Worm (Caenorhabditis elegans) whole organism, young adult: Measurements from ENCODE around the gene T26H8.5.

Source experiments
- F10E7.11 ChIP-seq: sonication (generic microtip); optimal IDR thresholded peaks from 2 replicates; lab custom pipeline; 2017; ENCODE audit warnings: mild to moderate bottlenecking, missing genetic modification characterization, moderate library complexity, missing compliant biosample characterization
- F22D6.2 ChIP-seq: sonication (generic microtip); optimal IDR thresholded peaks from 2 replicates; lab custom pipeline; 2016; ENCODE audit warnings: mild to moderate bottlenecking, missing genetic modification characterization, missing compliant biosample characterization
- F33H1.4 ChIP-seq: fragments of 200-800 bp; sonication (Bioruptor generic); IDR thresholded peaks from 2 replicates; pipeline ENCODE4 v1.3.6; 2022; ENCODE audit warnings: missing genetic modification reagents, missing genetic modification characterization, missing compliant biosample characterization
- F37B4.10 ChIP-seq: fragments of 200-800 bp; sonication (Bioruptor generic); IDR thresholded peaks from 2 replicates; pipeline ENCODE4 v1.3.6; 2022; ENCODE audit warnings: missing genetic modification characterization, missing compliant biosample characterization
- F52B5.7 ChIP-seq: sonication (generic microtip); optimal IDR thresholded peaks from 2 replicates; lab custom pipeline; 2016; ENCODE audit warnings: mild to moderate bottlenecking, missing genetic modification characterization, missing compliant biosample characterization
- Y53F4B.3 ChIP-seq: fragments of 200-800 bp; sonication (Bioruptor generic); IDR thresholded peaks from 2 replicates; pipeline ENCODE4 v1.3.6; 2022; ENCODE audit warnings: missing genetic modification reagents, missing genetic modification characterization, missing compliant biosample characterization
- akir-1 ChIP-seq: fragments of 200-800 bp; sonication (Bioruptor generic); optimal IDR thresholded peaks from 2 replicates; lab custom pipeline; 2018; ENCODE audit warnings: mild to moderate bottlenecking, missing genetic modification characterization, moderate library complexity, missing compliant biosample characterization
- aptf-2 ChIP-seq: fragments of 200-800 bp; sonication (Bioruptor generic); conservative IDR thresholded peaks from 2 replicates; pipeline ENCODE4 v1.3.6; 2022; ENCODE audit warnings: missing genetic modification reagents, missing genetic modification characterization, missing compliant biosample characterization
- aptf-3 ChIP-seq: fragments of 200-800 bp; sonication (Bioruptor generic); IDR thresholded peaks from 2 replicates; pipeline ENCODE4 v1.3.6; 2022; ENCODE audit warnings: missing genetic modification characterization, missing compliant biosample characterization
- atf-7 ChIP-seq: sonication (generic microtip); optimal IDR thresholded peaks from 2 replicates; lab custom pipeline; 2017; ENCODE audit warnings: mild to moderate bottlenecking, missing genetic modification characterization, missing compliant biosample characterization
- athp-1 ChIP-seq: sonication (generic microtip); optimal IDR thresholded peaks from 2 replicates; lab custom pipeline; 2017; ENCODE audit warnings: mild to moderate bottlenecking, missing genetic modification characterization, missing compliant biosample characterization
- attf-3 ChIP-seq: fragments of 200-800 bp; sonication (Bioruptor generic); conservative IDR thresholded peaks from 2 replicates; pipeline ENCODE4 v1.3.6; 2022; ENCODE audit warnings: missing genetic modification reagents, missing genetic modification characterization, missing compliant biosample characterization
- bed-1 ChIP-seq: fragments of 200-800 bp; sonication (Bioruptor generic); IDR thresholded peaks from 2 replicates; pipeline ENCODE4 v1.3.6; 2022; ENCODE audit warnings: missing genetic modification reagents, missing genetic modification characterization, missing compliant biosample characterization
- ceh-100 ChIP-seq: fragments of 200-800 bp; sonication (Bioruptor generic); IDR thresholded peaks from 2 replicates; pipeline ENCODE4 v1.3.6; 2022; ENCODE audit warnings: missing genetic modification reagents, missing genetic modification characterization, missing compliant biosample characterization
- ceh-40 ChIP-seq: fragments of 200-800 bp; sonication (Bioruptor generic); IDR thresholded peaks from 2 replicates; pipeline ENCODE4 v1.3.6; 2022; ENCODE audit warnings: missing genetic modification characterization, missing compliant biosample characterization
- ceh-79 ChIP-seq: sonication (generic microtip); optimal IDR thresholded peaks from 2 replicates; lab custom pipeline; 2017; ENCODE audit warnings: mild to moderate bottlenecking, missing genetic modification characterization, missing compliant biosample characterization
- ceh-91 ChIP-seq: fragments of 200-800 bp; sonication (Bioruptor generic); IDR thresholded peaks from 2 replicates; pipeline ENCODE4 v1.3.6; 2022; ENCODE audit warnings: missing genetic modification reagents, missing genetic modification characterization, missing compliant biosample characterization
- dox-1 ChIP-seq: fragments of 200-800 bp; sonication (Bioruptor generic); IDR thresholded peaks from 2 replicates; pipeline ENCODE4 v1.3.6; 2022; ENCODE audit warnings: missing genetic modification reagents, missing genetic modification characterization, missing compliant biosample characterization
- egl-44 ChIP-seq: fragments of 200-800 bp; sonication (Bioruptor generic); IDR thresholded peaks from 2 replicates; pipeline ENCODE4 v1.3.6; 2022; ENCODE audit warnings: missing genetic modification reagents, missing genetic modification characterization, missing compliant biosample characterization
- egrh-3 ChIP-seq: fragments of 200-800 bp; sonication (Bioruptor generic); IDR thresholded peaks from 2 replicates; pipeline ENCODE4 v1.3.6; 2022; ENCODE audit warnings: missing genetic modification reagents, missing genetic modification characterization, missing compliant biosample characterization
- ets-4 ChIP-seq: fragments of 200-800 bp; sonication (Bioruptor generic); optimal IDR thresholded peaks from 2 replicates; lab custom pipeline; 2018; ENCODE audit warnings: mild to moderate bottlenecking, missing genetic modification characterization, missing compliant biosample characterization
- fkh-3 ChIP-seq: sonication (generic microtip); optimal IDR thresholded peaks from 2 replicates; lab custom pipeline; 2016; ENCODE audit warnings: mild to moderate bottlenecking, missing genetic modification characterization, missing compliant biosample characterization
- hlh-12 ChIP-seq: sonication (generic microtip); optimal IDR thresholded peaks from 2 replicates; lab custom pipeline; 2016; ENCODE audit warnings: missing genetic modification characterization, missing compliant biosample characterization
- hlh-26 ChIP-seq: fragments of 200-800 bp; sonication (Bioruptor generic); conservative IDR thresholded peaks from 2 replicates; pipeline ENCODE4 v1.3.6; 2022; ENCODE audit warnings: missing genetic modification reagents, missing genetic modification characterization, missing compliant biosample characterization
- hsf-1 ChIP-seq: fragments of 200-800 bp; sonication (Bioruptor generic); IDR thresholded peaks from 2 replicates; pipeline ENCODE4 v1.3.6; 2022; ENCODE audit warnings: missing genetic modification reagents, missing genetic modification characterization, missing compliant biosample characterization
- lin-35 ChIP-seq, 3 experiments: fragments of 150-350 bp in 2 of 3; sonication (generic microtip) in 1 of 3; optimal IDR thresholded peaks; 2 replicates each; lab custom pipeline; 2014 to 2018; ENCODE audit warnings: missing biosample characterization in 3 of 3, missing genetic modification characterization in 3 of 3, missing genetic modification reagents in 3 of 3
- lin-40 ChIP-seq: sonication (generic microtip); optimal IDR thresholded peaks from 2 replicates; lab custom pipeline; 2016; ENCODE audit warnings: missing genetic modification characterization, mild to moderate bottlenecking, missing compliant biosample characterization, missing genotype, missing genetic modification reagents
- lsy-27 ChIP-seq: sonication (generic microtip); optimal IDR thresholded peaks from 2 replicates; lab custom pipeline; 2017; ENCODE audit warnings: missing genetic modification characterization, mild to moderate bottlenecking, missing compliant biosample characterization, antibody characterized with exemption, missing genotype, borderline replicate concordance; ENCODE audit not compliant: insufficient read depth
- madf-10 ChIP-seq: sonication (generic microtip); optimal IDR thresholded peaks from 2 replicates; lab custom pipeline; 2016; ENCODE audit warnings: mild to moderate bottlenecking, missing genetic modification characterization, missing compliant biosample characterization
- madf-6 ChIP-seq: fragments of 200-800 bp; sonication (Bioruptor generic); IDR thresholded peaks from 2 replicates; pipeline ENCODE4 v1.3.6; 2022; ENCODE audit warnings: missing genetic modification reagents, missing genetic modification characterization, missing compliant biosample characterization
- nhr-80 ChIP-seq: sonication (generic microtip); optimal IDR thresholded peaks from 2 replicates; lab custom pipeline; 2016; ENCODE audit warnings: missing genetic modification characterization, missing compliant biosample characterization
- pha-4 ChIP-seq: fragments of 150-350 bp; sonication (generic microtip); optimal IDR thresholded peaks from 2 replicates; lab custom pipeline; 2014; ENCODE audit warnings: missing biosample characterization, missing genetic modification reagents, missing genetic modification characterization
- snpc-1.1 ChIP-seq: sonication (generic microtip); optimal IDR thresholded peaks from 2 replicates; lab custom pipeline; 2017; ENCODE audit warnings: missing genetic modification characterization, mild to moderate bottlenecking, missing compliant biosample characterization, antibody characterized with exemption, moderate library complexity, missing genotype, missing genetic modification reagents; ENCODE audit not compliant: insufficient read depth
- snpc-1.3 ChIP-seq: sonication (generic microtip); optimal IDR thresholded peaks from 2 replicates; lab custom pipeline; 2017; ENCODE audit warnings: missing genetic modification characterization, mild to moderate bottlenecking, missing compliant biosample characterization, antibody characterized with exemption, moderate library complexity, missing genotype, missing genetic modification reagents; ENCODE audit not compliant: insufficient read depth
- somi-1 ChIP-seq: fragments of 200-800 bp; sonication (Bioruptor generic); optimal IDR thresholded peaks from 2 replicates; lab custom pipeline; 2018; ENCODE audit warnings: mild to moderate bottlenecking, missing genetic modification characterization, missing compliant biosample characterization
- tlf-1 ChIP-seq: fragments of 200-800 bp; sonication (Bioruptor generic); optimal IDR thresholded peaks from 2 replicates; lab custom pipeline; 2018; ENCODE audit warnings: mild to moderate bottlenecking, missing genetic modification characterization, missing compliant biosample characterization
- unc-130 ChIP-seq: sonication (generic microtip); optimal IDR thresholded peaks from 2 replicates; lab custom pipeline; 2016; ENCODE audit warnings: missing genetic modification reagents, missing genetic modification characterization, missing compliant biosample characterization
- xnd-1 ChIP-seq: sonication (generic microtip); optimal IDR thresholded peaks from 2 replicates; lab custom pipeline; 2016; ENCODE audit warnings: missing genotype, missing genetic modification reagents, missing genetic modification characterization, missing compliant biosample characterization
- ztf-22 ChIP-seq: fragments of 200-800 bp; sonication (Bioruptor generic); optimal IDR thresholded peaks from 2 replicates; lab custom pipeline; 2018; ENCODE audit warnings: mild to moderate bottlenecking, missing genetic modification characterization, moderate library complexity, missing compliant biosample characterization
- ztf-26 ChIP-seq: sonication (generic microtip); optimal IDR thresholded peaks from 2 replicates; lab custom pipeline; 2017; ENCODE audit warnings: missing genetic modification characterization, missing compliant biosample characterization

Gene T26H8.5

DNA sequence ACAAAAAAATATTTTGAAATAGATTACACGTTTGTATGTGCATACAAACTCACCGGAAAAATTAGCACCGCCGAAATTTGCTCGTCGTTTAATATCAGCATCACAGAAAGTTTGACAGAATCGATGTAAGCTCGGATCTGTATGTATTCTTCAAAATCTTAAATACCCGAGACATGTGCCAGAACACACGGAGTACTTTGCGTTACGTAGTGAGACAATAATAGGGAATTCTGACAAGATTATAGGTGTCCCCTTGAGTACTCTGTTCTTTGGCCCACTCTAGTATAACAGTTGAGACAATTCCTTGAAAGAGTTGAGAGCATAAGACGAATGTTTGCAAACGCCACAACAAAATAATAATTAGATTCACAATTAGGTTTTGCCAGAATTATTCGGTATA lies 1.8 kb downstream of the T26H8.5 start, which contains the start of gene srx-48:
TSS of gene srx-48 (minus strand) at position 101 of the 400 bp plus-strand sequence.
- TF ChIP-seq F10E7.11 (tag; lab: Kevin White, UChicago) = no peak
- TF ChIP-seq F37B4.10 (GFP tag; lab: Robert Waterston, UW) = no peak
- TF ChIP-seq athp-1 (tag; lab: Kevin White, UChicago) = no peak
- no peak for TF ChIP-seq aptf-2
- TF ChIP-seq snpc-1.3 = no peak
- no peak for TF ChIP-seq bed-1 (GFP tag; lab: Robert Waterston, UW)
- TF ChIP-seq pha-4 (tag; lab: Kevin White, UChicago) = no peak
- no peak for TF ChIP-seq atf-7
- no peak for TF ChIP-seq akir-1
- no peak for TF ChIP-seq ceh-79 (tag; lab: Kevin White, UChicago)
- no peak for TF ChIP-seq lin-40 (tag; lab: Kevin White, UChicago)
- TF ChIP-seq ceh-91 = no peak
- no peak for TF ChIP-seq F52B5.7 (tag; lab: Kevin White, UChicago)
- no peak for TF ChIP-seq xnd-1 (tag; lab: Kevin White, UChicago)
- TF ChIP-seq hlh-12 (tag; lab: Kevin White, UChicago) = no peak
- no peak for TF ChIP-seq fkh-3 (tag; lab: Kevin White, UChicago)
- no peak for TF ChIP-seq F22D6.2 (tag; lab: Kevin White, UChicago)
- no peak for TF ChIP-seq snpc-1.1 (tag; lab: Kevin White, UChicago)

- TF ChIP-seq ets-4 (GFP tag; lab: Kevin White, UChicago) (peak; percentile 83), pha-4 (tag; lab: Kevin White, UChicago) (peak; percentile 23), madf-10 (tag; lab: Kevin White, UChicago) (peak; percentile 24), atf-7 (peak; percentile 69), aptf-3 (no peak), nhr-80 (tag; lab: Kevin White, UChicago) (peak; percentile 97), ztf-22 (GFP tag; lab: Kevin White, UChicago) (peak; percentile 88), tlf-1 (GFP tag; lab: Kevin White, UChicago) (no peak)
Measured at ce11 chrV:15298597-15298996, 6.8 kb downstream of the T26H8.5 start, which contains the start of gene cpr-3. Gene cpr-3, minus strand, starts transcription at chrV:15298700.

DNA sequence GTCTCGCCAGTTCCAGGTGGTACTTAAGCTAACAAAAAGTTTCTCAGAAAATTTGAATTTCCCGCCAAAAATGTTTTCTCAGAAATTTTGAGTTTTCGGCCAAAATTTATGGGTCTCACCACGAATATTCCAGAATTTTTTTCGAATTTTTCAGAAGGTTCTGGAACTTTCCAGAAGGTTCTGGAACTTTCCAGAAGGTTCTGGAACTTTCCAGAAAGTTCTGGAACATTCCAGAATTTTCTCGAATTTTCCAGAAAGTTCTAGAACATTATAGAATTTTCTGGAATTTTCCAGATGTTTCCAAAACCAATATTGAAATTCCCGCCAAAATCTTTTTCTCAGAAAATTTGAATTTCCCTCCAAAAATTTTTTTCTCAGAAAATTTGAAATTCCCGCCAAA lies 10.0 kb downstream of the T26H8.5 start:
- TF ChIP-seq egl-44 = peak; percentile 29; the same call in 1 of the 2 replicates
- TF ChIP-seq egrh-3 = 0 out of 2 replicates have a peak, but pooled peaks have one; percentile 19
- TF ChIP-seq madf-6 (GFP tag; lab: Robert Waterston, UW) = peak; percentile 50
- TF ChIP-seq ceh-100 = peak; percentile 53
- TF ChIP-seq hsf-1 (GFP tag; lab: Robert Waterston, UW) = peak; percentile 96
- TF ChIP-seq ceh-40 (GFP tag; lab: Robert Waterston, UW) = peak; percentile 63; the same call in 1 of the 2 replicates
- peak; percentile 77 for TF ChIP-seq dox-1 (GFP tag; lab: Robert Waterston, UW)
- TF ChIP-seq, all 124 proteins: peak for 7; not testable (repeated sequence) for 117

DNA sequence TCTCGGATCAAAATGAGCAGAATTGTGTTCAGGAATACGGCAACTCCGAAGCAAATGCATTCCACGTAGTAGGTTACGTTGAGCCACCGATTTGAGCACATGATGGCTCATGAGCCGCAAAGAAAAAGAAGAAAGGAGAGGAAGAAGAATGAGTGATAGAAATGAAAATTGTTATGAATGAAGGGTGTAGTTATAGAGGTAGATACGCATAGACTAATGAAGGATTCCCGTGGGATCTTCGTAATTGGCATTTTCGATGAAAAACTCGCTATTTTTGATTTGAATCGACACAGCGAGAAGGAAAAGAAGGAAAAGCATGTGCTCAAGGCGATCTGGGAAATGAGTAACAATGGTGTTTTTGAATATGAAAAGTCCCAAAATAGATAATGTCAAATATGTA lies 11.5 kb downstream of the T26H8.5 start, which contains the start of gene str-96:
TSS of gene str-96 (minus strand) at position 101 of the 400 bp plus-strand sequence.
- TF ChIP-seq tlf-1 (GFP tag; lab: Kevin White, UChicago) (no peak), somi-1 (GFP tag; lab: Kevin White, UChicago) (no peak), aptf-3 (no peak), F33H1.4 (no peak), Y53F4B.3 (GFP tag; lab: Robert Waterston, UW) (no peak), lin-35 (GFP tag; optimal IDR thresholded peaks at IDR 0.05; lab: Kevin White, UChicago) (no peak), lsy-27 (tag; lab: Kevin White, UChicago) (no peak), ztf-26 (tag; lab: Kevin White, UChicago) (no peak), aptf-2 (no peak), unc-130 (no peak), attf-3 (GFP tag; lab: Robert Waterston, UW) (no peak), hlh-26 (GFP tag; lab: Robert Waterston, UW) (no peak)
